Comparison of ENCODE assay signal across 1 worm cellular context in genomic region chrIII:11942664-11943063, ce11.
TF ChIP-seq lines count a peak whose summit lies in the region.

No protein-coding gene starts in this region.

TF ChIP-seq in whole organism, L1 larva, 84 proteins besides CTCF, POLR2A, EP300 and RAD21 (continued from another document):
- no peak for TF ChIP-seq egl-13 (tag; optimal IDR thresholded peaks at IDR 0.05; lab: Kevin White, UChicago)
- no peak for TF ChIP-seq dpl-1 (GFP tag; optimal IDR thresholded peaks at IDR 0.05; lab: Kevin White, UChicago)
- no peak for TF ChIP-seq C34B4.2 (tag; optimal IDR thresholded peaks at IDR 0.05; lab: Kevin White, UChicago)
- no peak for TF ChIP-seq ceh-82 (tag; optimal IDR thresholded peaks at IDR 0.05; lab: Kevin White, UChicago)
- TF ChIP-seq vab-15 (tag; optimal IDR thresholded peaks at IDR 0.05; lab: Kevin White, UChicago), result no peak
- peak; percentile 46 for TF ChIP-seq swsn-7 (tag; optimal IDR thresholded peaks at IDR 0.05; lab: Kevin White, UChicago)
- TF ChIP-seq Y116A8C.19 (tag; optimal IDR thresholded peaks at IDR 0.05; lab: Kevin White, UChicago; ENCODE audit: borderline replicate concordance), result no peak
- TF ChIP-seq fkh-10 (GFP tag; optimal IDR thresholded peaks at IDR 0.05; lab: Kevin White, UChicago), result no peak
- no peak for TF ChIP-seq ama-1 (optimal IDR thresholded peaks at IDR 0.05; lab: Kevin White, UChicago)
- TF ChIP-seq rnt-1 (tag; optimal IDR thresholded peaks at IDR 0.05; lab: Kevin White, UChicago), result peak; percentile 87
- no peak for TF ChIP-seq isw-1 (GFP tag; IDR thresholded peaks at IDR 0.05; lab: Robert Waterston, UW)
- peak; percentile 85 for TF ChIP-seq lin-14 (GFP tag; optimal IDR thresholded peaks at IDR 0.05; lab: Kevin White, UChicago)
- TF ChIP-seq aly-2 (tag; optimal IDR thresholded peaks at IDR 0.05; lab: Kevin White, UChicago), result no peak
- TF ChIP-seq blmp-1 (tag; optimal IDR thresholded peaks at IDR 0.05; lab: Kevin White, UChicago), result no peak
- no peak for TF ChIP-seq nhr-77 (tag; optimal IDR thresholded peaks at IDR 0.05; lab: Kevin White, UChicago)
- no peak for TF ChIP-seq jun-1 (tag; optimal IDR thresholded peaks at IDR 0.05; lab: Kevin White, UChicago)
- TF ChIP-seq nhr-47 (tag; optimal IDR thresholded peaks at IDR 0.05; lab: Kevin White, UChicago), result peak; percentile 54
- TF ChIP-seq lin-13 (GFP tag; optimal IDR thresholded peaks at IDR 0.05; lab: Kevin White, UChicago), result no peak
- TF ChIP-seq nhr-11 (tag; optimal IDR thresholded peaks at IDR 0.05; lab: Kevin White, UChicago), result no peak
- peak; percentile 88 for TF ChIP-seq nhr-71 (tag; optimal IDR thresholded peaks at IDR 0.05; lab: Kevin White, UChicago)
- no peak for TF ChIP-seq ceh-63 (GFP tag; optimal IDR thresholded peaks at IDR 0.05; lab: Kevin White, UChicago)
- TF ChIP-seq unc-62 (GFP tag; optimal IDR thresholded peaks at IDR 0.05; lab: Kevin White, UChicago), result no peak
- no peak for TF ChIP-seq pag-3 (tag; optimal IDR thresholded peaks at IDR 0.05; lab: Kevin White, UChicago; ENCODE audit: borderline replicate concordance, insufficient read depth)
- no peak for TF ChIP-seq aha-1 (tag; optimal IDR thresholded peaks at IDR 0.05; lab: Kevin White, UChicago)
- no peak for TF ChIP-seq ces-1 (GFP tag; optimal IDR thresholded peaks at IDR 0.05; lab: Kevin White, UChicago)
- TF ChIP-seq lir-3 (tag; optimal IDR thresholded peaks at IDR 0.05; lab: Kevin White, UChicago; ENCODE audit: poor library complexity), result no peak
